Worm (Caenorhabditis elegans): Measurements from ENCODE around the gene cnc-3.

DNA sequence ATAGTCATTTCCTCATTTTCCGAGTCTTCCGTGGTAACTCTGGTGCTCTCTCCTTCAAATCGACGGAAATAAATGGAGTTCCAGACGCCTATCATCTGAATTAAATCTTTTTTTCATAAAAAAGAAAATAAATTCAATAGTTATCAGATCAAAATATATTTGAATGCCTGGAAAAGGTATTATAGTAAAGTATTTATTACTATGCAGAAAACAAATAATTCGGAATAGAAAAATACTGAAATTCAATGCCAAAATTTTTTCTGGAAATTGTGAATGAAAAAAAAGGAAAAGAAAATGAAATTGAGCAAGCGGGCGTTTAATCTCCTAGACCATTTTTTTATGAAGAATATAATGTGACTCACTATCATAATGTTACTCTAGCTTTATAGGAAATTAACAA is 43.7 kb downstream of the cnc-3 start, which contains the start of gene C38C3.6:
- TF ChIP-seq lin-39 (tag; optimal IDR thresholded peaks at IDR 0.05) (no peak), ceh-82 (tag; optimal IDR thresholded peaks at IDR 0.05) (no peak), snpc-4 (tag; optimal IDR thresholded peaks at IDR 0.05) (no peak), unc-62 (GFP tag; optimal IDR thresholded peaks at IDR 0.05 in 1 of 2) (no peak), unc-62 (tag; optimal IDR thresholded peaks at IDR 0.05) (no peak), lin-29 (GFP tag; IDR thresholded peaks at IDR 0.05) (no peak), lin-13 (GFP tag; optimal IDR thresholded peaks at IDR 0.05) (no peak), D1046.2 (GFP tag; IDR thresholded peaks at IDR 0.05) (no peak), zag-1 (tag; optimal IDR thresholded peaks at IDR 0.05) (no peak), daf-16 (GFP tag; optimal IDR thresholded peaks at IDR 0.05) (no peak), daf-16 (tag; optimal IDR thresholded peaks at IDR 0.05) (no peak), ztf-11 (tag; optimal IDR thresholded peaks at IDR 0.05) (no peak), php-3 (GFP tag; IDR thresholded peaks at IDR 0.05) (no peak)

Data from whole organism, L4 larva.